Fruit fly (Drosophila melanogaster) whole organism, embryonic: ENCODE results near the gene Gr89a.

Source experiments
- Ada2b ChIP-seq: fragments of 200-800 bp; sonication (Bioruptor generic); IDR thresholded peaks from 2 replicates; pipeline ENCODE4 v1.3.6; 2022; ENCODE audit warnings: missing biosample characterization, missing genetic modification characterization
- C15 ChIP-seq: fragments of 200-800 bp; sonication (Bioruptor generic); IDR thresholded peaks from 3 replicates; pipeline ENCODE4 v1.3.6; 2022; ENCODE audit warnings: missing biosample characterization, missing genetic modification characterization
- CG10267 ChIP-seq: fragments of 200-800 bp; sonication (Bioruptor generic); optimal IDR thresholded peaks from 2 replicates; lab custom pipeline; 2018; ENCODE audit warnings: missing biosample characterization, mild to moderate bottlenecking, missing genetic modification characterization, moderate library complexity
- CG10431 ChIP-seq: fragments of 200-800 bp; sonication (Bioruptor generic); optimal IDR thresholded peaks from 3 replicates; lab custom pipeline; 2018; ENCODE audit warnings: missing biosample characterization, mild to moderate bottlenecking, missing genetic modification characterization
- CG11247 ChIP-seq: fragments of 200-800 bp; sonication (Bioruptor generic); IDR thresholded peaks from 2 replicates; pipeline ENCODE4 v1.3.6; 2022; ENCODE audit warnings: missing biosample characterization, missing genetic modification characterization
- CG11695 ChIP-seq: fragments of 200-800 bp; sonication (Bioruptor generic); IDR thresholded peaks from 3 replicates; pipeline ENCODE4 v1.3.6; 2022; ENCODE audit warnings: missing biosample characterization, missing genetic modification characterization
- CG14710 ChIP-seq: fragments of 200-800 bp; sonication (Bioruptor generic); optimal IDR thresholded peaks from 3 replicates; lab custom pipeline; 2019; ENCODE audit warnings: missing biosample characterization, mild to moderate bottlenecking, missing genetic modification characterization, moderate library complexity
- CG15269 ChIP-seq: fragments of 200-800 bp; sonication (Bioruptor generic); optimal IDR thresholded peaks from 2 replicates; lab custom pipeline; 2018; ENCODE audit warnings: missing biosample characterization, mild to moderate bottlenecking, missing genetic modification characterization, moderate library complexity
- CG15479 ChIP-seq: fragments of 200-800 bp; sonication (Bioruptor generic); optimal IDR thresholded peaks from 3 replicates; lab custom pipeline; 2019; ENCODE audit warnings: missing biosample characterization, mild to moderate bottlenecking, missing genetic modification characterization, moderate library complexity
- CG16815 ChIP-seq: fragments of 200-800 bp; sonication (Bioruptor generic); optimal IDR thresholded peaks from 3 replicates; lab custom pipeline; 2017; ENCODE audit warnings: missing biosample characterization, mild to moderate bottlenecking, missing genetic modification characterization
- CG17612 ChIP-seq: fragments of 200-800 bp; sonication (Bioruptor generic); IDR thresholded peaks from 2 replicates; pipeline ENCODE4 v1.3.6; 2022; ENCODE audit warnings: missing biosample characterization, missing genetic modification characterization
- CG17802 ChIP-seq: fragments of 200-800 bp; sonication (Bioruptor generic); optimal IDR thresholded peaks from 2 replicates; lab custom pipeline; 2018; ENCODE audit warnings: missing biosample characterization, mild to moderate bottlenecking, missing genetic modification characterization, moderate library complexity
- CG3407 ChIP-seq: fragments of 200-800 bp; sonication (Bioruptor generic); optimal IDR thresholded peaks from 2 replicates; lab custom pipeline; 2018; ENCODE audit warnings: missing biosample characterization, mild to moderate bottlenecking, missing genetic modification characterization
- CG42726 ChIP-seq: fragments of 200-800 bp; sonication (Bioruptor generic); IDR thresholded peaks from 2 replicates; pipeline ENCODE4 v1.3.6; 2022; ENCODE audit warnings: missing biosample characterization, missing genetic modification characterization; ENCODE audit not compliant: partially characterized antibody
- CG4854 ChIP-seq: fragments of 200-800 bp; sonication (Bioruptor generic); optimal IDR thresholded peaks from 2 replicates; lab custom pipeline; 2016; ENCODE audit warnings: missing biosample characterization, missing genetic modification characterization, inconsistent platforms
- CG5953 ChIP-seq: fragments of 200-800 bp; sonication (Bioruptor generic); IDR thresholded peaks from 2 replicates; pipeline ENCODE4 v1.3.6; 2022; ENCODE audit warnings: missing biosample characterization, missing genetic modification characterization
- CG6854 ChIP-seq: fragments of 200-800 bp; sonication (Bioruptor generic); optimal IDR thresholded peaks from 3 replicates; lab custom pipeline; 2017; ENCODE audit warnings: missing biosample characterization, mild to moderate bottlenecking, missing genetic modification characterization
- CG8290 ChIP-seq, 3 experiments: fragments of 200-800 bp; sonication (Bioruptor generic); optimal IDR thresholded peaks; 2 replicates each; lab custom pipeline; 2016 to 2019; ENCODE audit warnings: missing biosample characterization in 3 of 3, missing genetic modification characterization in 3 of 3, mild to moderate bottlenecking in 2 of 3, moderate library complexity in 1 of 3
- CG9215 ChIP-seq: fragments of 200-800 bp; sonication (Bioruptor generic); IDR thresholded peaks from 2 replicates; pipeline ENCODE4 v1.3.6; 2022; ENCODE audit warnings: missing biosample characterization, missing genetic modification characterization
- CG9932 ChIP-seq: fragments of 200-800 bp; sonication (Bioruptor generic); IDR thresholded peaks from 2 replicates; pipeline ENCODE4 v1.3.6; 2022; ENCODE audit warnings: missing biosample characterization, missing genetic modification characterization
- CkIIα-i1 ChIP-seq: fragments of 200-800 bp; sonication (Bioruptor generic); IDR thresholded peaks from 2 replicates; pipeline ENCODE4 v1.3.6; 2022; ENCODE audit warnings: missing biosample characterization, missing genetic modification characterization
- Dfd ChIP-seq, 2 experiments: fragments of >200 bp; optimal IDR thresholded peaks; 2 replicates each; lab custom pipeline; 2017; ENCODE audit warnings: missing biosample characterization in 2 of 2, missing genetic modification characterization in 2 of 2
- Eip74EF ChIP-seq, 2 experiments: fragments of 200-800 bp in 1 of 2; fragments of >200 bp in 1 of 2; sonication (Bioruptor generic) in 1 of 2; optimal IDR thresholded peaks; 2 replicates each; lab custom pipeline; 2017 to 2019; ENCODE audit warnings: missing biosample characterization in 2 of 2, missing genetic modification characterization in 2 of 2, mild to moderate bottlenecking in 1 of 2, moderate library complexity in 1 of 2
- H2.0 ChIP-seq: fragments of 200-800 bp; sonication (Bioruptor generic); IDR thresholded peaks from 2 replicates; pipeline ENCODE4 v1.3.6; 2022; ENCODE audit warnings: missing biosample characterization, missing genetic modification characterization
- Myb ChIP-seq: fragments of 200-800 bp; sonication (Bioruptor generic); optimal IDR thresholded peaks from 2 replicates; lab custom pipeline; 2016; ENCODE audit warnings: missing biosample characterization, missing genetic modification characterization
- NC2β ChIP-seq: fragments of 200-800 bp; sonication (Bioruptor generic); optimal IDR thresholded peaks from 2 replicates; lab custom pipeline; 2016; ENCODE audit warnings: missing biosample characterization, missing genetic modification characterization
- NFAT ChIP-seq: fragments of 200-800 bp; sonication (Bioruptor generic); IDR thresholded peaks from 2 replicates; pipeline ENCODE4 v1.3.6; 2022; ENCODE audit warnings: missing biosample characterization, missing genetic modification characterization
- NK7.1 ChIP-seq: fragments of 200-800 bp; sonication (Bioruptor generic); optimal IDR thresholded peaks from 3 replicates; lab custom pipeline; 2016; ENCODE audit warnings: missing biosample characterization, missing genetic modification characterization
- Ptx1 ChIP-seq: fragments of 200-800 bp; sonication (Bioruptor generic); IDR thresholded peaks from 2 replicates; pipeline ENCODE4 v1.3.6; 2022; ENCODE audit warnings: missing biosample characterization, missing genetic modification characterization
- Six4 ChIP-seq: fragments of 200-800 bp; sonication (Bioruptor generic); optimal IDR thresholded peaks from 2 replicates; lab custom pipeline; 2016; ENCODE audit warnings: missing biosample characterization, missing genetic modification characterization
- Spps ChIP-seq: fragments of 200-800 bp; sonication (Bioruptor generic); optimal IDR thresholded peaks from 2 replicates; lab custom pipeline; 2018; ENCODE audit warnings: missing biosample characterization, mild to moderate bottlenecking, missing genetic modification characterization
- Tbp ChIP-seq: fragments of >200 bp; optimal IDR thresholded peaks from 2 replicates; lab custom pipeline; 2018; ENCODE audit warnings: missing biosample characterization, missing genetic modification characterization
- ac ChIP-seq: fragments of 200-800 bp; sonication (Bioruptor generic); optimal IDR thresholded peaks from 3 replicates; lab custom pipeline; 2017; ENCODE audit warnings: missing biosample characterization, mild to moderate bottlenecking, missing genetic modification characterization
- bab2 ChIP-seq: fragments of 200-800 bp; sonication (Bioruptor generic); optimal IDR thresholded peaks from 2 replicates; lab custom pipeline; 2016; ENCODE audit warnings: missing biosample characterization, missing genetic modification characterization
- bbx ChIP-seq: fragments of 200-800 bp; sonication (Bioruptor generic); IDR thresholded peaks from 2 replicates; pipeline ENCODE4 v1.3.6; 2022; ENCODE audit warnings: missing biosample characterization, missing genetic modification characterization; ENCODE audit not compliant: partially characterized antibody
- crp ChIP-seq, 2 experiments: fragments of 200-800 bp; sonication (Bioruptor generic); optimal IDR thresholded peaks; 2 replicates in 1 of 2; 3 replicates in 1 of 2; lab custom pipeline; 2017; ENCODE audit warnings: missing biosample characterization in 2 of 2, missing genetic modification characterization in 2 of 2, mild to moderate bottlenecking in 1 of 2, moderate library complexity in 1 of 2
- eyg ChIP-seq: fragments of 200-800 bp; sonication (Bioruptor generic); optimal IDR thresholded peaks from 3 replicates; lab custom pipeline; 2016; ENCODE audit warnings: missing biosample characterization, missing genetic modification characterization
- grau ChIP-seq: fragments of 200-800 bp; optimal IDR thresholded peaks from 3 replicates; lab custom pipeline; 2019; ENCODE audit warnings: missing biosample characterization, mild to moderate bottlenecking, missing genetic modification characterization, moderate library complexity
- gsb-n ChIP-seq: fragments of 200-800 bp; sonication (Bioruptor generic); optimal IDR thresholded peaks from 3 replicates; lab custom pipeline; 2018; ENCODE audit warnings: missing biosample characterization, mild to moderate bottlenecking, missing genetic modification characterization
- inv ChIP-seq: fragments of 200-800 bp; sonication (Bioruptor generic); IDR thresholded peaks from 2 replicates; pipeline ENCODE4 v1.3.6; 2022; ENCODE audit warnings: missing biosample characterization, missing genetic modification characterization; ENCODE audit not compliant: partially characterized antibody
- ken ChIP-seq: fragments of 200-800 bp; sonication (Bioruptor generic); IDR thresholded peaks from 3 replicates; pipeline ENCODE4 v1.3.6; 2022; ENCODE audit warnings: missing biosample characterization, missing genetic modification characterization
- lab ChIP-seq: fragments of 200-800 bp; sonication (Bioruptor generic); optimal IDR thresholded peaks from 3 replicates; lab custom pipeline; 2017; ENCODE audit warnings: missing biosample characterization, missing genetic modification characterization, mild to moderate bottlenecking, moderate library complexity, missing genetic modification reagents
- lola ChIP-seq, 3 experiments: fragments of >200 bp in 2 of 3; fragments of 200-800 bp in 1 of 3; sonication (Bioruptor generic) in 1 of 3; optimal IDR thresholded peaks; 2 replicates each; lab custom pipeline; 2017 to 2019; ENCODE audit warnings: missing biosample characterization in 3 of 3, missing genetic modification characterization in 3 of 3, mild to moderate bottlenecking in 1 of 3, moderate library complexity in 1 of 3
- org-1 ChIP-seq: fragments of 200-800 bp; sonication (Bioruptor generic); optimal IDR thresholded peaks from 2 replicates; lab custom pipeline; 2017; ENCODE audit warnings: missing biosample characterization, missing genetic modification characterization
- rib ChIP-seq: fragments of 200-800 bp; sonication (Bioruptor generic); IDR thresholded peaks from 2 replicates; pipeline ENCODE4 v1.3.6; 2022; ENCODE audit warnings: missing biosample characterization, missing genetic modification characterization
- sens ChIP-seq: fragments of 200-800 bp; sonication (Bioruptor generic); peaks from one replicate; lab custom pipeline; 2016; ENCODE audit warnings: missing biosample characterization, missing genetic modification characterization
- zen2 ChIP-seq: fragments of 200-800 bp; sonication (Bioruptor generic); IDR thresholded peaks from 3 replicates; pipeline ENCODE4 v1.3.6; 2022; ENCODE audit warnings: missing biosample characterization, missing genetic modification characterization; ENCODE audit not compliant: partially characterized antibody
- zf30C ChIP-seq: fragments of 200-800 bp; sonication (Bioruptor generic); optimal IDR thresholded peaks from 3 replicates; lab custom pipeline; 2018; ENCODE audit warnings: missing biosample characterization, mild to moderate bottlenecking, missing genetic modification characterization

The Gr89a gene

DNA sequence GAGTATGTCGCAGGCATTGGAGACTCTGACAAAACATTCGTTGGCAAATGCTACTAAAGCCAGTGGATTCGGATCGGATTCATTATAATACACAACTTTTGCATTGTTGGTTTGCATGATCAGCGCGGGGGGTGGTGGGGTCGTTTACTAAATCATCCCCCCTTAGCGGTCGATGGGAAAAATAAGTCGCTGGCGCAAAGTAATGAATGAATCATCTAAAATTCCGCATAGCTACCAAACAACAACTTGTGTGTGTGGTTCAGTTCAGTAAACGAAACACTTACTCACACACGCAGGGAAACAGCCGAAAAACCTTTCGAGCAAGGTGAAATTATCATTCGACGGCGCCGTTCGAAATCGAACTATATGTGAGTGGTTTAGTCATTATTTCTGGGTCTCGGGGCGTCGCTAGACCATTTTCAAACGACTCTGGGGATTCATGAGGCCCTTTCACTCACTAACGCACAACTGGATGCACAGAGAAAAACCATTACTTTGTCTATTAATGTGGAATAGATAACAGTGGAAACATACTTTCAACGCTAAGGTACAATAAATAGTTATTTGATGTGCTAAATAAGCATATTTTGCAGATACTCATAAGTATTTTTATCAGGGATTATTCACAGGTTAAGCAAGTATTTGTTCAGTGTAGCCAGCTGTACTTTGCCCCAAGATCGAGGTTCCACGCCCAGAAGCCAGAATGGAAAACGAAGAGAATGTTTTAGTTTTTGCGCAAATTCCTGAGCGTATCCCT lies 50.2 kb downstream of the Gr89a start (continued):
- TF ChIP-seq inv (GFP tag; lab: Robert Waterston, UW) (no peak), bab2 (GFP tag; lab: Kevin White, UChicago) (peak; percentile 35), CG9215 (GFP tag; lab: Robert Waterston, UW) (no peak; the same call in 1 of the 2 replicates), CG14710 (tag; lab: Kevin White, UChicago) (peak; percentile 54), CG10267 (tag; lab: Kevin White, UChicago) (peak; percentile 49), sens (GFP tag; lab: Kevin White, UChicago) (peak; percentile 84), Dfd (GFP tag; optimal IDR thresholded peaks at IDR 0.05; lab: Kevin White, UChicago) (no peak), Ptx1 (GFP tag; lab: Robert Waterston, UW) (peak; percentile 81), CkIIα-i1 (GFP tag; lab: Robert Waterston, UW) (no peak), Eip74EF (GFP tag; optimal IDR thresholded peaks at IDR 0.05; lab: Kevin White, UChicago) (peak in 1 of 2 experiments; percentile 34), lab (GFP tag; lab: Kevin White, UChicago) (peak; percentile 56), gsb-n (peak; percentile 78), C15 (GFP tag; lab: Robert Waterston, UW) (peak; percentile 52; the same call in 1 of the 3 replicates), CG16815 (GFP tag; lab: Kevin White, UChicago) (peak; percentile 64), CG11695 (GFP tag; lab: Robert Waterston, UW) (peak; percentile 60), CG11247 (GFP tag; lab: Robert Waterston, UW) (peak; percentile 75), Tbp (GFP tag; lab: Kevin White, UChicago) (no peak), CG10431 (GFP tag; lab: Kevin White, UChicago) (no peak), CG42726 (GFP tag; lab: Robert Waterston, UW) (no peak), Six4 (GFP tag; lab: Kevin White, UChicago) (peak; percentile 28), CG5953 (peak; percentile 70), NK7.1 (GFP tag; lab: Kevin White, UChicago) (no peak), Myb (GFP tag; lab: Kevin White, UChicago) (peak; percentile 21), ac (GFP tag; lab: Kevin White, UChicago) (no peak), ken (peak; percentile 90), CG17802 (tag; lab: Kevin White, UChicago) (peak; percentile 77), zen2 (GFP tag; lab: Robert Waterston, UW) (no peak), CG9932 (GFP tag; lab: Robert Waterston, UW) (peak; percentile 29; the same call in 1 of the 2 replicates), CG6854 (GFP tag; lab: Kevin White, UChicago) (no peak), H2.0 (peak; percentile 87), NC2β (GFP tag; lab: Kevin White, UChicago) (peak; percentile 51), CG4854 (GFP tag; lab: Kevin White, UChicago) (peak; percentile 41), CG8290 (GFP tag; optimal IDR thresholded peaks at IDR 0.05; lab: Kevin White, UChicago) (no peak), CG8290 (tag; optimal IDR thresholded peaks at IDR 0.05; lab: Kevin White, UChicago) (peak in 1 of 2 experiments; percentile 97), eyg (GFP tag; lab: Kevin White, UChicago) (no peak), CG15269 (peak; percentile 56), org-1 (GFP tag; lab: Kevin White, UChicago) (no peak), bbx (no peak), CG3407 (peak; percentile 48), zf30C (GFP tag; lab: Kevin White, UChicago) (peak; percentile 76), rib (GFP tag; lab: Robert Waterston, UW) (peak; percentile 27; the same call in 1 of the 2 replicates), Ada2b (GFP tag; lab: Robert Waterston, UW) (peak; percentile 81), NFAT (peak; percentile 41; the same call in 1 of the 2 replicates), lola (GFP tag; optimal IDR thresholded peaks at IDR 0.05; lab: Kevin White, UChicago) (no peak), Spps (tag; lab: Kevin White, UChicago) (peak; percentile 68), crp (GFP tag; optimal IDR thresholded peaks at IDR 0.05; lab: Kevin White, UChicago) (peak in 1 of 2 experiments; percentile 11), CG15479 (GFP tag; lab: Kevin White, UChicago) (no peak), grau (peak; percentile 60), CG17612 (GFP tag; lab: Robert Waterston, UW) (peak; percentile 54)
